Worm (Caenorhabditis elegans) whole organism, L4/young adult: ENCODE data around the gene F42G2.2.

Experiments
- W03F9.2 ChIP-seq: fragments of 150-350 bp; optimal IDR thresholded peaks from 2 replicates; lab custom pipeline; 2014; ENCODE audit warnings: missing biosample characterization, missing genetic modification characterization
- dao-5 ChIP-seq: sonication (generic microtip); optimal IDR thresholded peaks from 2 replicates; lab custom pipeline; 2016; ENCODE audit warnings: missing genotype, missing genetic modification characterization, moderate library complexity, missing compliant biosample characterization
- him-1 ChIP-seq: sonication (generic microtip); optimal IDR thresholded peaks from 2 replicates; lab custom pipeline; 2016; ENCODE audit warnings: missing genotype, missing genetic modification reagents, missing genetic modification characterization, missing compliant biosample characterization

ce11 chrII:2411555-2411954 is 10.4 kb upstream of the F42G2.2 start:
- TF ChIP-seq him-1 (tag; lab: Kevin White, UChicago) (no peak), W03F9.2 (tag; lab: Kevin White, UChicago) (no peak), dao-5 (tag; lab: Kevin White, UChicago) (no peak)
